Fruit fly (Drosophila melanogaster): ENCODE data around the gene CLIP-190.

CLIP-190 gene

DNA sequence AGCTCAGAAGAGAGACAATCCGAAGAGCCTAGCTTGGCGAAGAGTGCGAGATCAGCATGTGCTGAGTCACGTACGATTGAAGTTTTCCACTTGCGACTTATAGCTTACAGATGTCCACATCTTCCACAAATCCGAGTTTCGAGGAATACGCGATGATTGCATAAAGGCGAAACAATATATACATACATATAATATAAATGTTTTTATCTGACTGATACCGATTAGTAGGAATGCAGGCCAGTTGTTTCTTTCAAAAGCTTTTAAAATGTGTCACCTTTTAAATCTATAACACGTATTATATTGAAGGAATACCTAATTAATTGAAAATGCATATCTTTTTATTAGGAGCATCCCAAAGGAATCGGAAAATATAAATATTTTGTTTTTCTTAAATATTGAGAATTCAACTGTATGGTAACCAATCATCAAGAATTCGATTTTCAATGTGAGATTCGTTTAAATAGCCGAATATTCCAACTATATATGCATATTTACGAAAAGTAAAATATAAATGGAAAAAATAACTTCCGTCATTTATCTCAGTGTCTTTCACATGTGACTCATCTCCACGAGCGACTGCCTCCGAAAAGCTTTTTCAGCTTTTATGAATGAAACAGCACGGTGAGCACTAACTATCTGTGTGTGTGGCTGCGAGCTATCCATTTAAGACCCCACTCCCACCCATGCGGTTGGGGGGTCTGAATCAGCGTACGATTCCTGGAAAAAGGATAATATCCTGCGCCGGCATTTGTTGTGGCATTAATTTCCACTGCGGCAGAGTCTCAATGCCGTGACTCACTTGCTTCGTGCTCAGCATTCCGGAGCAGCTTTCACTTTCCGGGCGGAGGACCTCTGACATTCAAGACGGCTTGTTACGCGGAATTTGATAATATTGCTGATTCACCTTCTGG, 66.3 kb downstream of the CLIP-190 start (continued):
- TF ChIP-seq sna (GFP tag; IDR thresholded peaks at IDR 0.05; ENCODE audit: partially characterized antibody): no peak
- no peak for TF ChIP-seq CG3838 (GFP tag; optimal IDR thresholded peaks at IDR 0.05)
- TF ChIP-seq nmo (GFP tag; optimal IDR thresholded peaks at IDR 0.05): no peak
- peak; percentile 19 for TF ChIP-seq tin (GFP tag; optimal IDR thresholded peaks at IDR 0.05)
- TF ChIP-seq CG31365 (tag; optimal IDR thresholded peaks at IDR 0.05): peak; percentile 7
- TF ChIP-seq CG32767 (GFP tag; IDR thresholded peaks at IDR 0.05): no peak
- peak; percentile 73 for TF ChIP-seq caup (GFP tag; optimal IDR thresholded peaks at IDR 0.05; ENCODE audit: severe bottlenecking)
- TF ChIP-seq lmd (GFP tag; IDR thresholded peaks at IDR 0.05): no peak
- TF ChIP-seq stc (GFP tag; IDR thresholded peaks at IDR 0.05): peak; percentile 69
- peak; percentile 90 for TF ChIP-seq sens (GFP tag)
- no peak for TF ChIP-seq disco-r (GFP tag; optimal IDR thresholded peaks at IDR 0.05)
- TF ChIP-seq CG10654 (GFP tag; optimal IDR thresholded peaks at IDR 0.05): peak; percentile 32
- TF ChIP-seq D (optimal IDR thresholded peaks at IDR 0.05): no peak
- peak; percentile 40 for TF ChIP-seq D (GFP tag; optimal IDR thresholded peaks at IDR 0.05)
- no peak for TF ChIP-seq ftz-f1 (GFP tag; optimal IDR thresholded peaks at IDR 0.05)
- TF ChIP-seq ssp (GFP tag; IDR thresholded peaks at IDR 0.05): no peak
- no peak for TF ChIP-seq CG15073 (GFP tag; optimal IDR thresholded peaks at IDR 0.05)
- TF ChIP-seq pb (GFP tag; optimal IDR thresholded peaks at IDR 0.05): no peak
- TF ChIP-seq lov (optimal IDR thresholded peaks at IDR 0.05): no peak
- TF ChIP-seq lov (GFP tag; IDR thresholded peaks at IDR 0.05): no peak
- no peak for TF ChIP-seq ash1 (GFP tag; optimal IDR thresholded peaks at IDR 0.05)
- no peak for TF ChIP-seq chinmo (GFP tag; IDR thresholded peaks at IDR 0.05; ENCODE audit: partially characterized antibody)
- peak; percentile 52 for TF ChIP-seq scrt (GFP tag; optimal IDR thresholded peaks at IDR 0.05)
- TF ChIP-seq Usf (GFP tag; optimal IDR thresholded peaks at IDR 0.05): no peak
- TF ChIP-seq unc-4 (GFP tag; IDR thresholded peaks at IDR 0.05; ENCODE audit: partially characterized antibody): no peak
- TF ChIP-seq tgo (GFP tag; IDR thresholded peaks at IDR 0.05): peak; percentile 46; the same call in 1 of the 3 replicates
- peak; percentile 63 for TF ChIP-seq CG6854 (GFP tag; optimal IDR thresholded peaks at IDR 0.05)
- no peak for TF ChIP-seq CG33557 (GFP tag; optimal IDR thresholded peaks at IDR 0.05)
- no peak for TF ChIP-seq Neu2 (GFP tag; optimal IDR thresholded peaks at IDR 0.05; ENCODE audit: borderline replicate concordance)
- TF ChIP-seq kah (GFP tag; optimal IDR thresholded peaks at IDR 0.05): no peak
- TF ChIP-seq CG12071 (GFP tag; optimal IDR thresholded peaks at IDR 0.05): peak; percentile 35
- no peak for TF ChIP-seq Ets97D (GFP tag; optimal IDR thresholded peaks at IDR 0.05)
- no peak for TF ChIP-seq Scr (GFP tag; IDR thresholded peaks at IDR 0.05; ENCODE audit: partially characterized antibody)
- peak; percentile 20 for TF ChIP-seq Chrac-16 (GFP tag; optimal IDR thresholded peaks at IDR 0.05)
- TF ChIP-seq CG9727 (GFP tag; optimal IDR thresholded peaks at IDR 0.05): peak; percentile 56
- peak; percentile 40 for TF ChIP-seq Hr3 (GFP tag; optimal IDR thresholded peaks at IDR 0.05)
- no peak for TF ChIP-seq CG8765 (GFP tag; IDR thresholded peaks at IDR 0.05)
- TF ChIP-seq CrebB (tag; optimal IDR thresholded peaks at IDR 0.05): peak; percentile 19
- TF ChIP-seq CG15269 (tag; optimal IDR thresholded peaks at IDR 0.05): peak; percentile 75
- peak; percentile 54 for TF ChIP-seq CG12769 (tag; optimal IDR thresholded peaks at IDR 0.05)
- peak; percentile 29 for TF ChIP-seq CG6765 (GFP tag; optimal IDR thresholded peaks at IDR 0.05)
- peak; percentile 71 for TF ChIP-seq CG3281 (GFP tag; optimal IDR thresholded peaks at IDR 0.05)
- peak; percentile 60; the same call in 1 of the 3 replicates for TF ChIP-seq ci (GFP tag; IDR thresholded peaks at IDR 0.05)
- TF ChIP-seq Sry-δ (GFP tag; optimal IDR thresholded peaks at IDR 0.05): peak; percentile 2
- peak; percentile 38 for TF ChIP-seq odd (GFP tag; optimal IDR thresholded peaks at IDR 0.05)
- no peak for TF ChIP-seq Jarid2 (GFP tag; optimal IDR thresholded peaks at IDR 0.05)
- TF ChIP-seq CG7786 (GFP tag; optimal IDR thresholded peaks at IDR 0.05): peak; percentile 1
- peak; percentile 2 for TF ChIP-seq gcm2 (GFP tag; optimal IDR thresholded peaks at IDR 0.05)
- TF ChIP-seq bigmax (GFP tag; optimal IDR thresholded peaks at IDR 0.05): no peak
